Fruit fly (Drosophila melanogaster) S2 (cell line): ENCODE data around the gene Trmt61.

Experiments used
- CG8478 ChIP-seq: fragments of >200 bp; optimal IDR thresholded peaks from 2 replicates; lab custom pipeline; 2018
- CTCF ChIP-seq, 2 experiments: fragments of >200 bp; optimal IDR thresholded peaks; 2 replicates each; lab custom pipeline; 2018

DNA sequence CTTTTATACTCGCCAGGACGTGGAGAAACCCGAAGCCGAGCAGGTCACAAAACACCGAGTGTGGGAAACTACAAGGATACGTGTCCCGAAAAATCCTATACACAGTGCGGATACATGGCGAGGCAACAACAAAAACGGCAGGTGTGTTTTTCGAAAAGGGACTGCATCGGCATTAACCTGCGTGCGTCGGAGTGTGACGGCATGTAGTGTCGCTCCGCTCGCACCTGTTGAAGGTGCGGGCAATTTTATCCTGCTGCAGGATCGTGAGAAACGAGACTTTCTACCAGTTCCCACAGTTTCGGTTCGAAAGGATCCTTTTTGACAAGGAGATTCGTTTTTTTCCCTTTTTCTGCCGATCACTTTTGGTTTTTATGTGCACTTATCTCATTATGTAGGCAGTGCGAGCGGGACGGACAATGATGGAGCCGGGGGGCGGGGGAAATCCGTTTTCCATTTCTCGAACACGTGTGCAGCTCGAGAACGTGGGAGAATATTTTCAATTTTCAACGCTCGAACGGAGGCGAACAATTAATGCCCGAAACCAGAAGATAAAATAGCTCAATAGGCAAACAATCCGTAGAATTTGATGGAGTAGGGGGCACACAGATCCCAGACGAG is 34.6 kb upstream of the Trmt61 start:
- no peak for TF ChIP-seq CG8478 (lab: Kevin White, UChicago)
- no peak for TF ChIP-seq CTCF (optimal IDR thresholded peaks at IDR 0.05; lab: Kevin White, UChicago)
